Worm (Caenorhabditis elegans) whole organism, L4 larva: ENCODE measurements around the gene srd-47.

Experiments
- F44E2.7 ChIP-seq: fragments of 200-800 bp; sonication (Bioruptor generic); IDR thresholded peaks from 2 replicates; pipeline ENCODE4 v2.1.2; 2022; ENCODE audit warnings: missing genetic modification characterization, missing compliant biosample characterization
- arid-1 ChIP-seq: fragments of 200-800 bp; sonication (Bioruptor generic); conservative IDR thresholded peaks from 2 replicates; pipeline ENCODE4 v1.3.6; 2022; ENCODE audit warnings: missing genetic modification reagents, missing genetic modification characterization, missing compliant biosample characterization
- gei-8 ChIP-seq: fragments of 200-800 bp; sonication (Bioruptor generic); optimal IDR thresholded peaks from 2 replicates; lab custom pipeline; 2018; ENCODE audit warnings: mild to moderate bottlenecking, missing genetic modification characterization, missing compliant biosample characterization
- hlh-11 ChIP-seq: fragments of 200-800 bp; sonication (Bioruptor generic); optimal IDR thresholded peaks from 2 replicates; lab custom pipeline; 2018; ENCODE audit warnings: mild to moderate bottlenecking, missing genetic modification characterization, missing compliant biosample characterization
- lin-39 ChIP-seq: fragments of 150-350 bp; optimal IDR thresholded peaks from 2 replicates; lab custom pipeline; 2014; ENCODE audit warnings: missing biosample characterization, missing genetic modification reagents, missing genetic modification characterization
- lsy-2 ChIP-seq, 2 experiments: fragments of 150-350 bp in 1 of 2; sonication (generic microtip) in 1 of 2; optimal IDR thresholded peaks; 2 replicates each; lab custom pipeline; 2014 to 2017; ENCODE audit warnings: missing biosample characterization in 2 of 2, missing genetic modification characterization in 2 of 2
- nhr-6 ChIP-seq: fragments of 150-350 bp; optimal IDR thresholded peaks from 2 replicates; lab custom pipeline; 2014; ENCODE audit warnings: missing biosample characterization, missing genetic modification characterization

DNA sequence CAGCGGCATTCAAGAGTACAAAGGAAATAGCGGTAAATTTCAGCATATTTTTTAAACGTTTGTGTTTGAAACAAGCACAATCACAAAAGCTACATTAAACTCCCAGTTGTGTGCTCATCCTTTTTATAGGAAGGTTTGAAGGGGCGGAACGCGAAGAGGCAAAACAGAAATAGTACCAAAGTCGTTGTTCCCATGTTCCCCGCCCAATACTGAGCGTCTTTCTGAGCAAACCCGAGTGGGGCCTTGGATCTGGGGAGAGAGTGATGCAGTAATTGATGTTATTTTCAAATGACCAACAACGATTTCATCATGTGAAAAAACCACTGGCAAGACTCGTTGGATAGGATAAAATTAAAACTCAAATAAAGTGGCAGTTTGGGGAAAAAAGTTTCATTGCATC lies 7.9 kb downstream of the srd-47 start, which contains the start of gene zig-2:
- TF ChIP-seq arid-1 (GFP tag; lab: Robert Waterston, UW), result no peak
- no peak for TF ChIP-seq lin-39 (tag; lab: Kevin White, UChicago)
- TF ChIP-seq lsy-2 (tag; optimal IDR thresholded peaks at IDR 0.05; lab: Kevin White, UChicago), result no peak
- no peak for TF ChIP-seq nhr-6 (tag; lab: Kevin White, UChicago)
- no peak for TF ChIP-seq gei-8 (GFP tag; lab: Kevin White, UChicago)
- TF ChIP-seq hlh-11 (tag; lab: Kevin White, UChicago), result no peak
- no peak for TF ChIP-seq F44E2.7 (GFP tag; lab: Robert Waterston, UW)
